Fruit fly (Drosophila melanogaster) whole organism, embryonic: Measurements from ENCODE around the gene CG31176.

Source experiments
- Aef1 ChIP-seq: fragments of 200-800 bp; sonication (Bioruptor generic); IDR thresholded peaks from 3 replicates; pipeline ENCODE4 v1.3.6; 2022; ENCODE audit warnings: missing biosample characterization, missing genetic modification characterization
- Blimp-1 ChIP-seq: fragments of 200-800 bp; sonication (Bioruptor generic); optimal IDR thresholded peaks from 3 replicates; lab custom pipeline; 2018; ENCODE audit warnings: missing biosample characterization, missing genetic modification characterization, mild to moderate bottlenecking, moderate library complexity, missing genetic modification reagents
- CG11560 ChIP-seq: fragments of 200-800 bp; sonication (Bioruptor generic); IDR thresholded peaks from 3 replicates; pipeline ENCODE4 v1.3.6; 2022; ENCODE audit warnings: missing biosample characterization, missing genetic modification characterization
- CG12071 ChIP-seq: fragments of 200-800 bp; sonication (Bioruptor generic); optimal IDR thresholded peaks from 3 replicates; lab custom pipeline; 2018; ENCODE audit warnings: missing biosample characterization, mild to moderate bottlenecking, missing genetic modification characterization
- CG1233 ChIP-seq: fragments of 200-800 bp; sonication (Bioruptor generic); optimal IDR thresholded peaks from 4 replicates; lab custom pipeline; 2018; ENCODE audit warnings: missing biosample characterization, mild to moderate bottlenecking, missing genetic modification characterization
- CG12391 ChIP-seq: fragments of 200-800 bp; sonication (Bioruptor generic); optimal IDR thresholded peaks from 3 replicates; lab custom pipeline; 2018; ENCODE audit warnings: missing biosample characterization, mild to moderate bottlenecking, missing genetic modification characterization, moderate library complexity
- CG12659 ChIP-seq: fragments of 200-800 bp; sonication (Bioruptor generic); optimal IDR thresholded peaks from 3 replicates; lab custom pipeline; 2017; ENCODE audit warnings: mild to moderate bottlenecking, missing biosample characterization, missing genetic modification reagents, missing genetic modification characterization
- CG15514 ChIP-seq: fragments of 200-800 bp; sonication (Bioruptor generic); optimal IDR thresholded peaks from 3 replicates; lab custom pipeline; 2017; ENCODE audit warnings: missing biosample characterization, missing genetic modification characterization, mild to moderate bottlenecking, moderate library complexity, missing genetic modification reagents
- CG16779 ChIP-seq: fragments of 200-800 bp; sonication (Bioruptor generic); IDR thresholded peaks from 2 replicates; pipeline ENCODE4 v1.3.6; 2022; ENCODE audit warnings: missing biosample characterization, missing genetic modification characterization
- CG17186 ChIP-seq: fragments of 200-800 bp; sonication (Bioruptor generic); optimal IDR thresholded peaks from 3 replicates; lab custom pipeline; 2017; ENCODE audit warnings: missing biosample characterization, missing genetic modification reagents, missing genetic modification characterization
- CG17802 ChIP-seq: fragments of 200-800 bp; sonication (Bioruptor generic); optimal IDR thresholded peaks from 2 replicates; lab custom pipeline; 2018; ENCODE audit warnings: missing biosample characterization, mild to moderate bottlenecking, missing genetic modification characterization, moderate library complexity
- CG18011 ChIP-seq: fragments of 200-800 bp; sonication (Bioruptor generic); optimal IDR thresholded peaks from 2 replicates; lab custom pipeline; 2017; ENCODE audit warnings: missing biosample characterization, missing genetic modification characterization, mild to moderate bottlenecking, moderate library complexity, missing genotype
- CG2120 ChIP-seq: fragments of 200-800 bp; sonication (Bioruptor generic); optimal IDR thresholded peaks from 3 replicates; lab custom pipeline; 2016; ENCODE audit warnings: missing biosample characterization, missing genetic modification characterization
- CG34224 ChIP-seq: fragments of 200-800 bp; sonication (Bioruptor generic); IDR thresholded peaks from 3 replicates; pipeline ENCODE4 v1.3.6; 2022; ENCODE audit warnings: missing biosample characterization, missing genetic modification characterization; ENCODE audit not compliant: partially characterized antibody
- CG42726 ChIP-seq: fragments of 200-800 bp; sonication (Bioruptor generic); IDR thresholded peaks from 2 replicates; pipeline ENCODE4 v1.3.6; 2022; ENCODE audit warnings: missing biosample characterization, missing genetic modification characterization; ENCODE audit not compliant: partially characterized antibody
- CG7372 ChIP-seq: fragments of 200-800 bp; sonication (Bioruptor generic); IDR thresholded peaks from 2 replicates; pipeline ENCODE4 v1.3.6; 2022; ENCODE audit warnings: missing biosample characterization, missing genetic modification characterization
- CG8359 ChIP-seq: fragments of 200-800 bp; sonication (Bioruptor generic); optimal IDR thresholded peaks from 2 replicates; lab custom pipeline; 2017; ENCODE audit warnings: missing biosample characterization, mild to moderate bottlenecking, missing genetic modification characterization, borderline replicate concordance
- CG8944 ChIP-seq: fragments of 200-800 bp; sonication (Bioruptor generic); optimal IDR thresholded peaks from 3 replicates; lab custom pipeline; 2016; ENCODE audit warnings: missing biosample characterization, missing genetic modification characterization
- CHES-1-like ChIP-seq: fragments of 200-800 bp; sonication (Bioruptor generic); optimal IDR thresholded peaks from 2 replicates; lab custom pipeline; 2016; ENCODE audit warnings: missing biosample characterization, missing genetic modification characterization
- CkIIα-i1 ChIP-seq: fragments of 200-800 bp; sonication (Bioruptor generic); IDR thresholded peaks from 2 replicates; pipeline ENCODE4 v1.3.6; 2022; ENCODE audit warnings: missing biosample characterization, missing genetic modification characterization
- Dip2 ChIP-seq: fragments of 200-800 bp; sonication (Bioruptor generic); IDR thresholded peaks from 2 replicates; pipeline ENCODE4 v1.3.6; 2022; ENCODE audit warnings: missing biosample characterization, missing genetic modification characterization
- Dll ChIP-seq: fragments of 200-800 bp; sonication (Bioruptor generic); IDR thresholded peaks from 4 replicates; pipeline ENCODE4 v1.3.6; 2022; ENCODE audit warnings: missing biosample characterization, missing genetic modification characterization; ENCODE audit not compliant: partially characterized antibody
- GATAe ChIP-seq: fragments of 200-800 bp; sonication (Bioruptor generic); conservative IDR thresholded peaks from 2 replicates; pipeline ENCODE4 v1.3.6; 2022; ENCODE audit warnings: missing biosample characterization, missing genetic modification characterization
- Gsc ChIP-seq: fragments of 200-800 bp; sonication (Bioruptor generic); IDR thresholded peaks from 2 replicates; pipeline ENCODE4 v1.3.6; 2022; ENCODE audit warnings: missing biosample characterization, missing genetic modification characterization
- HLH4C ChIP-seq: fragments of 200-800 bp; sonication (Bioruptor generic); IDR thresholded peaks from 3 replicates; pipeline ENCODE4 v1.3.6; 2022; ENCODE audit warnings: missing biosample characterization, missing genetic modification characterization; ENCODE audit not compliant: partially characterized antibody
- HmgZ ChIP-seq: fragments of 200-800 bp; sonication (Bioruptor generic); optimal IDR thresholded peaks from 2 replicates; lab custom pipeline; 2018; ENCODE audit warnings: missing biosample characterization, mild to moderate bottlenecking, missing genetic modification characterization
- NC2α ChIP-seq: fragments of 200-800 bp; sonication (Bioruptor generic); optimal IDR thresholded peaks from 2 replicates; lab custom pipeline; 2016; ENCODE audit warnings: missing biosample characterization, missing genetic modification characterization
- Neu2 ChIP-seq: fragments of 200-800 bp; sonication (Bioruptor generic); optimal IDR thresholded peaks from 3 replicates; lab custom pipeline; 2016; ENCODE audit warnings: missing biosample characterization, missing genetic modification characterization, borderline replicate concordance
- Ravus ChIP-seq: fragments of 200-800 bp; sonication (Bioruptor generic); IDR thresholded peaks from 2 replicates; pipeline ENCODE4 v1.3.6; 2022; ENCODE audit warnings: missing biosample characterization, missing genetic modification characterization
- TFAM ChIP-seq: fragments of 200-800 bp; sonication (Bioruptor generic); optimal IDR thresholded peaks from 2 replicates; lab custom pipeline; 2017; ENCODE audit warnings: missing biosample characterization, missing genetic modification characterization, inconsistent platforms
- al ChIP-seq: fragments of 200-800 bp; sonication (Bioruptor generic); IDR thresholded peaks from 2 replicates; pipeline ENCODE4 v1.3.6; 2022; ENCODE audit warnings: missing biosample characterization, missing genetic modification characterization
- bab2 ChIP-seq: fragments of 200-800 bp; sonication (Bioruptor generic); optimal IDR thresholded peaks from 2 replicates; lab custom pipeline; 2016; ENCODE audit warnings: missing biosample characterization, missing genetic modification characterization
- chm ChIP-seq: fragments of 200-800 bp; sonication (Bioruptor generic); IDR thresholded peaks from 2 replicates; pipeline ENCODE4 v1.3.6; 2022; ENCODE audit warnings: missing biosample characterization, missing genetic modification characterization
- dm ChIP-seq: fragments of 200-800 bp; sonication (Bioruptor generic); optimal IDR thresholded peaks from 3 replicates; lab custom pipeline; 2016; ENCODE audit warnings: missing biosample characterization, missing genetic modification characterization
- ems ChIP-seq: fragments of 200-800 bp; sonication (Bioruptor generic); optimal IDR thresholded peaks from 3 replicates; lab custom pipeline; 2016; ENCODE audit warnings: missing biosample characterization, missing genetic modification characterization
- eve ChIP-seq, 2 experiments: fragments of >200 bp; optimal IDR thresholded peaks; 2 replicates each; lab custom pipeline; 2017; ENCODE audit warnings: missing biosample characterization in 2 of 2, missing genetic modification characterization in 2 of 2
- ftz-f1 ChIP-seq: fragments of 200-800 bp; sonication (Bioruptor generic); optimal IDR thresholded peaks from 2 replicates; lab custom pipeline; 2016; ENCODE audit warnings: missing biosample characterization, missing genetic modification characterization
- her ChIP-seq: fragments of 200-800 bp; sonication (Bioruptor generic); optimal IDR thresholded peaks from 2 replicates; lab custom pipeline; 2016; ENCODE audit warnings: missing biosample characterization, missing genetic modification characterization
- knrl ChIP-seq: fragments of 200-800 bp; sonication (Bioruptor generic); IDR thresholded peaks from 3 replicates; pipeline ENCODE4 v1.3.6; 2022; ENCODE audit warnings: missing biosample characterization, missing genetic modification characterization; ENCODE audit not compliant: partially characterized antibody
- lmd ChIP-seq: fragments of 200-800 bp; sonication (Bioruptor generic); IDR thresholded peaks from 2 replicates; pipeline ENCODE4 v1.3.6; 2022; ENCODE audit warnings: missing biosample characterization, missing genetic modification characterization
- oc ChIP-seq: fragments of 200-800 bp; sonication (Bioruptor generic); optimal IDR thresholded peaks from 2 replicates; lab custom pipeline; 2018; ENCODE audit warnings: missing biosample characterization, mild to moderate bottlenecking, missing genetic modification characterization, moderate library complexity
- p53 ChIP-seq: fragments of 200-800 bp; sonication (Bioruptor generic); optimal IDR thresholded peaks from 2 replicates; lab custom pipeline; 2016; ENCODE audit warnings: missing biosample characterization, missing genetic modification characterization
- pnt ChIP-seq: fragments of 200-800 bp; sonication (Bioruptor generic); optimal IDR thresholded peaks from 3 replicates; lab custom pipeline; 2016; ENCODE audit warnings: missing biosample characterization, missing genetic modification characterization
- pzg ChIP-seq: fragments of 200-800 bp; sonication (Bioruptor generic); optimal IDR thresholded peaks from 3 replicates; lab custom pipeline; 2018; ENCODE audit warnings: missing biosample characterization, mild to moderate bottlenecking, missing genetic modification characterization, moderate library complexity
- ranshi ChIP-seq: fragments of 200-800 bp; sonication (Bioruptor generic); IDR thresholded peaks from 2 replicates; pipeline ENCODE4 v1.3.6; 2022; ENCODE audit warnings: missing biosample characterization, missing genetic modification characterization
- seq ChIP-seq: fragments of 200-800 bp; sonication (Bioruptor generic); IDR thresholded peaks from 2 replicates; pipeline ENCODE4 v1.3.6; 2022; ENCODE audit warnings: missing biosample characterization, missing genetic modification characterization
- slp2 ChIP-seq: fragments of 200-800 bp; sonication (Bioruptor generic); optimal IDR thresholded peaks from 2 replicates; lab custom pipeline; 2016; ENCODE audit warnings: missing biosample characterization, missing genetic modification characterization
- stwl ChIP-seq: fragments of 200-800 bp; sonication (Bioruptor generic); optimal IDR thresholded peaks from 3 replicates; lab custom pipeline; 2018; ENCODE audit warnings: missing biosample characterization, mild to moderate bottlenecking, missing genetic modification characterization, moderate library complexity
- tin ChIP-seq: fragments of 200-800 bp; sonication (Bioruptor generic); optimal IDR thresholded peaks from 3 replicates; lab custom pipeline; 2016; ENCODE audit warnings: missing biosample characterization, missing genetic modification characterization
- trem ChIP-seq: fragments of 200-800 bp; optimal IDR thresholded peaks from 3 replicates; lab custom pipeline; 2019; ENCODE audit warnings: missing biosample characterization, mild to moderate bottlenecking, missing genetic modification characterization, moderate library complexity

The CG31176 gene

DNA sequence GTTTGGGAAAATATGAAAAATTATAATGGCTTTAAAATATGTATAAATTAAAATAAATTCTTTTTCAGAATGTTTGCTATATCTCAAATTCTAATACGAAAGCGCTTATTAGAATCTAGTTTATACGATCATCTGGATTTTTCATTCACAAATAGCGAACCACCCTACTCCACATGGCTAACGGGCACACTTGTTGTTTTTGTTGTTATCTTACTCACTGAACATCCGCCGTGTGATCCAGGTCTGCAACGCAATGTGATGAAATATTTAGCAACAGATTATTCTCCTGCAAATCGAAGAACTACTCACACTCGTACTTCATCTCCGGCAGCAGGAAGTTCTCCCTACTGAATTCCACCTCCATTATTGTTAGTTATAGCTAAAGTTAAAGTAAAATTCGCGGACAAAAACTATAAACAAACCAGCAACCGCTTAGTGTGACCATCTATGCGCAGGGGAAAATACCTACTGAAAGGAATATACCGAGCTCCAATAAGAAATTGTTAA is 56.9 kb downstream of the CG31176 start, which contains the start of gene Archease (continued):
- TF ChIP-seq TFAM (GFP tag; lab: Kevin White, UChicago) (no peak), CG1233 (GFP tag; lab: Kevin White, UChicago) (peak; percentile 54), HmgZ (peak; percentile 54), seq (0 out of 2 replicates have a peak, but pooled peaks have one; percentile 38), Neu2 (GFP tag; lab: Kevin White, UChicago) (no peak), CG8944 (no peak), CG11560 (tag; lab: Robert Waterston, UW) (no peak), oc (tag; lab: Kevin White, UChicago) (no peak), CG12391 (peak; percentile 64), p53 (no peak), CG16779 (no peak), stwl (peak; percentile 58), al (0 out of 2 replicates have a peak, but pooled peaks have one; percentile 12), ftz-f1 (no peak), ranshi (GFP tag; lab: Robert Waterston, UW) (no peak), her (peak; percentile 31), pnt (GFP tag; lab: Kevin White, UChicago) (no peak), Dll (GFP tag; lab: Robert Waterston, UW) (no peak), CHES-1-like (peak; percentile 62), trem (peak; percentile 30), GATAe (GFP tag; lab: Robert Waterston, UW) (no peak), knrl (GFP tag; lab: Robert Waterston, UW) (no peak), Ravus (no peak), CG2120 (GFP tag; lab: Kevin White, UChicago) (peak; percentile 66), NC2α (no peak), Aef1 (GFP tag; lab: Robert Waterston, UW) (peak; percentile 41; the same call in 1 of the 3 replicates), CG8359 (GFP tag; lab: Kevin White, UChicago) (no peak), Blimp-1 (GFP tag; lab: Kevin White, UChicago) (no peak), CG15514 (peak; percentile 33), bab2 (GFP tag; lab: Kevin White, UChicago) (peak; percentile 21), CG34224 (peak; percentile 38; the same call in 2 of the 3 replicates), CG7372 (GFP tag; lab: Robert Waterston, UW) (0 out of 2 replicates have a peak, but pooled peaks have one; percentile 13), CkIIα-i1 (GFP tag; lab: Robert Waterston, UW) (no peak), chm (GFP tag; lab: Robert Waterston, UW) (peak; percentile 60; the same call in 1 of the 2 replicates), pzg (peak; percentile 60), CG42726 (GFP tag; lab: Robert Waterston, UW) (no peak), HLH4C (no peak), ems (GFP tag; lab: Kevin White, UChicago) (no peak), CG17802 (tag; lab: Kevin White, UChicago) (no peak), Gsc (GFP tag; lab: Robert Waterston, UW) (no peak), tin (GFP tag; lab: Kevin White, UChicago) (peak; percentile 33), dm (GFP tag; lab: Kevin White, UChicago) (peak; percentile 47), lmd (GFP tag; lab: Robert Waterston, UW) (no peak), Dip2 (GFP tag; lab: Robert Waterston, UW) (no peak), CG18011 (GFP tag; lab: Kevin White, UChicago) (peak; percentile 55), CG17186 (GFP tag; lab: Kevin White, UChicago) (peak; percentile 13), CG12659 (GFP tag; lab: Kevin White, UChicago) (peak; percentile 69), CG12071 (peak; percentile 36), slp2 (peak; percentile 16), eve (GFP tag; optimal IDR thresholded peaks at IDR 0.05; lab: Kevin White, UChicago) (no peak)
